Fruit fly (Drosophila melanogaster) Kc167 (cell line): ENCODE measurements around the gene CG14930.

Experiments used
- Myc ChIP-seq: fragments of >200 bp; optimal IDR thresholded peaks from 2 replicates; lab custom pipeline; 2017; ENCODE audit warnings: missing external identifiers
- h ChIP-seq: fragments of >200 bp; optimal IDR thresholded peaks from 3 replicates; lab custom pipeline; 2018; ENCODE audit warnings: missing external identifiers
- ttk ChIP-seq: sonication (Bioruptor generic); optimal IDR thresholded peaks from 2 replicates; lab custom pipeline; 2017; ENCODE audit warnings: missing external identifiers

DNA sequence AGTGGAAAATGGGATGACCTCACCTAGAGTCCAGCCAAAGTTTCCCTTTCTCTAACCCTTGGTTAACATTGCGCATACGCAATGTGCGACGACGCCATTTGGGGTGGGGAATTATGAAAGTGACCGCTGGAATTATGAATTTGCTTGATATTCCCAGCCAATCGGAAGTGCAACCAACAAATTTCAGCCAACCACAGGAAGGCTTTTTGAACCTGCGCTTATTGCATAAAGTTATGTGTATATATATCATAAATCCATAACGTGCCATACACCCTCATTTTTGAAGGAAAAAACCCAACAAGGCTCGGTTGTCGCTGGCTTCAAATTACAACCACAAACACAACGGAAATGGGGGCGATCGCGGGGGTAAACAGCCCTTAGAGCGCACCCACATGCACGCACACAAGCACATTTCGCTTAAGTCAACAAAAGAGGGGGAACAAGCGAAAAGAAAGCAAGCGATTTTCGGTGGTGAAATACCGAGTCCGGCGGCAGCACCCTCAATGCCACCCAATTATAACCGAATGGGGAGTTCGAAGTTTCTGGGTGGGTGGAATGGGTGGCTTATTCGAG lies 32.5 kb downstream of the CG14930 start:
- TF ChIP-seq h (lab: Kevin White, UChicago), result no peak
- no peak for TF ChIP-seq Myc
- no peak for TF ChIP-seq ttk (lab: Kevin White, UChicago)
